Fruit fly (Drosophila melanogaster) whole organism, embryonic: ENCODE measurements around the gene CG13021.
A peak's percentile ranks its signal among the peaks of the same experiment; 100 is the strongest.

Experiments
- ATbp ChIP-seq: fragments of 200-800 bp; sonication (Bioruptor generic); optimal IDR thresholded peaks from 2 replicates; lab custom pipeline; 2017; ENCODE audit warnings: missing biosample characterization, mild to moderate bottlenecking, missing genetic modification characterization, missing genetic modification reagents
- CG10274 ChIP-seq: fragments of 200-800 bp; sonication (Bioruptor generic); optimal IDR thresholded peaks from 3 replicates; lab custom pipeline; 2017; ENCODE audit warnings: missing biosample characterization, mild to moderate bottlenecking, missing genetic modification characterization
- CG10565 ChIP-seq: fragments of 200-800 bp; sonication (Bioruptor generic); optimal IDR thresholded peaks from 3 replicates; lab custom pipeline; 2016; ENCODE audit warnings: missing biosample characterization, mild to moderate bottlenecking, missing genetic modification characterization
- CG11696 ChIP-seq: fragments of 200-800 bp; sonication (Bioruptor generic); IDR thresholded peaks from 2 replicates; pipeline ENCODE4 v1.3.6; 2022; ENCODE audit warnings: missing biosample characterization, missing genetic modification characterization
- CG13296 ChIP-seq: fragments of 200-800 bp; sonication (Bioruptor generic); optimal IDR thresholded peaks from 3 replicates; lab custom pipeline; 2018; ENCODE audit warnings: missing biosample characterization, mild to moderate bottlenecking, missing genetic modification characterization
- CG14014 ChIP-seq: fragments of 200-800 bp; sonication (Bioruptor generic); IDR thresholded peaks from 2 replicates; pipeline ENCODE4 v1.3.6; 2022; ENCODE audit warnings: missing biosample characterization, missing genetic modification characterization
- CG14965 ChIP-seq: fragments of 200-800 bp; sonication (Bioruptor generic); optimal IDR thresholded peaks from 2 replicates; lab custom pipeline; 2016; ENCODE audit warnings: missing biosample characterization, missing genetic modification characterization, borderline replicate concordance
- CG15011 ChIP-seq: fragments of 200-800 bp; sonication (Bioruptor generic); optimal IDR thresholded peaks from 3 replicates; lab custom pipeline; 2018; ENCODE audit warnings: missing biosample characterization, mild to moderate bottlenecking, missing genetic modification characterization
- CG15073 ChIP-seq: fragments of 200-800 bp; sonication (Bioruptor generic); optimal IDR thresholded peaks from 2 replicates; lab custom pipeline; 2016; ENCODE audit warnings: missing biosample characterization, missing genetic modification characterization
- CG1602 ChIP-seq: fragments of 200-800 bp; sonication (Bioruptor generic); optimal IDR thresholded peaks from 3 replicates; lab custom pipeline; 2016; ENCODE audit warnings: missing biosample characterization, missing genetic modification characterization
- CG17361 ChIP-seq: fragments of 200-800 bp; sonication (Bioruptor generic); IDR thresholded peaks from 3 replicates; pipeline ENCODE4 v1.3.6; 2022; ENCODE audit warnings: missing biosample characterization, missing genetic modification characterization
- CG17802 ChIP-seq: fragments of 200-800 bp; sonication (Bioruptor generic); optimal IDR thresholded peaks from 2 replicates; lab custom pipeline; 2018; ENCODE audit warnings: missing biosample characterization, mild to moderate bottlenecking, missing genetic modification characterization, moderate library complexity
- CG2202 ChIP-seq: fragments of 200-800 bp; sonication (Bioruptor generic); optimal IDR thresholded peaks from 2 replicates; lab custom pipeline; 2018; ENCODE audit warnings: missing biosample characterization, mild to moderate bottlenecking, missing genetic modification characterization
- CG30403 ChIP-seq: fragments of 200-800 bp; sonication (Bioruptor generic); optimal IDR thresholded peaks from 3 replicates; lab custom pipeline; 2016; ENCODE audit warnings: missing biosample characterization, missing genetic modification characterization
- CG33557 ChIP-seq: fragments of 200-800 bp; sonication (Bioruptor generic); optimal IDR thresholded peaks from 2 replicates; lab custom pipeline; 2019; ENCODE audit warnings: missing biosample characterization, mild to moderate bottlenecking, missing genetic modification characterization, moderate library complexity
- CG3838 ChIP-seq: fragments of 200-800 bp; sonication (Bioruptor generic); optimal IDR thresholded peaks from 3 replicates; lab custom pipeline; 2016; ENCODE audit warnings: missing biosample characterization, missing genetic modification characterization
- CG42726 ChIP-seq: fragments of 200-800 bp; sonication (Bioruptor generic); IDR thresholded peaks from 2 replicates; pipeline ENCODE4 v1.3.6; 2022; ENCODE audit warnings: missing biosample characterization, missing genetic modification characterization; ENCODE audit not compliant: partially characterized antibody
- CG4404 ChIP-seq: fragments of 200-800 bp; sonication (Bioruptor generic); IDR thresholded peaks from 2 replicates; pipeline ENCODE4 v1.3.6; 2022; ENCODE audit warnings: missing biosample characterization, missing genetic modification characterization
- CG5180 ChIP-seq: fragments of 200-800 bp; sonication (Bioruptor generic); optimal IDR thresholded peaks from 3 replicates; lab custom pipeline; 2017; ENCODE audit warnings: missing biosample characterization, missing genetic modification characterization, mild to moderate bottlenecking, moderate library complexity, missing genetic modification reagents
- CG6272 ChIP-seq: fragments of 200-800 bp; sonication (Bioruptor generic); IDR thresholded peaks from 2 replicates; pipeline ENCODE4 v1.3.6; 2022; ENCODE audit warnings: missing biosample characterization, missing genetic modification characterization
- CG7372 ChIP-seq: fragments of 200-800 bp; sonication (Bioruptor generic); IDR thresholded peaks from 2 replicates; pipeline ENCODE4 v1.3.6; 2022; ENCODE audit warnings: missing biosample characterization, missing genetic modification characterization
- CG7839 ChIP-seq: fragments of 200-800 bp; sonication (Bioruptor generic); optimal IDR thresholded peaks from 3 replicates; lab custom pipeline; 2018; ENCODE audit warnings: missing biosample characterization, mild to moderate bottlenecking, missing genetic modification characterization, moderate library complexity
- CG8765 ChIP-seq: fragments of 200-800 bp; sonication (Bioruptor generic); IDR thresholded peaks from 2 replicates; pipeline ENCODE4 v1.3.6; 2022; ENCODE audit warnings: missing biosample characterization, missing genetic modification characterization
- CG8944 ChIP-seq: fragments of 200-800 bp; sonication (Bioruptor generic); optimal IDR thresholded peaks from 3 replicates; lab custom pipeline; 2016; ENCODE audit warnings: missing biosample characterization, missing genetic modification characterization
- CG9817 ChIP-seq: fragments of 200-800 bp; sonication (Bioruptor generic); optimal IDR thresholded peaks from 2 replicates; lab custom pipeline; 2018; ENCODE audit warnings: missing biosample characterization, mild to moderate bottlenecking, missing genetic modification characterization, moderate library complexity
- Dek ChIP-seq: fragments of 200-800 bp; sonication (Bioruptor generic); optimal IDR thresholded peaks from 3 replicates; lab custom pipeline; 2019; ENCODE audit warnings: missing biosample characterization, mild to moderate bottlenecking, missing genetic modification characterization, moderate library complexity
- Dip3 ChIP-seq: fragments of 200-800 bp; sonication (Bioruptor generic); optimal IDR thresholded peaks from 3 replicates; lab custom pipeline; 2016; ENCODE audit warnings: missing biosample characterization, missing genetic modification characterization
- Dref ChIP-seq: fragments of 200-800 bp; sonication (Bioruptor generic); IDR thresholded peaks from 2 replicates; pipeline ENCODE4 v1.3.6; 2022; ENCODE audit warnings: missing biosample characterization, missing genetic modification characterization
- HLHmδ ChIP-seq: fragments of 200-800 bp; sonication (Bioruptor generic); optimal IDR thresholded peaks from 2 replicates; lab custom pipeline; 2018; ENCODE audit warnings: missing biosample characterization, mild to moderate bottlenecking, missing genetic modification characterization, moderate library complexity
- Hand ChIP-seq: fragments of 200-800 bp; sonication (Bioruptor generic); optimal IDR thresholded peaks from 2 replicates; lab custom pipeline; 2017; ENCODE audit warnings: mild to moderate bottlenecking, missing biosample characterization, missing genetic modification reagents, missing genetic modification characterization
- Hr3 ChIP-seq: fragments of 200-800 bp; sonication (Bioruptor generic); optimal IDR thresholded peaks from 3 replicates; lab custom pipeline; 2016; ENCODE audit warnings: missing biosample characterization, missing genetic modification characterization
- Hr78 ChIP-seq, 2 experiments: fragments of 200-800 bp in 1 of 2; fragments of >200 bp in 1 of 2; sonication (Bioruptor generic) in 1 of 2; optimal IDR thresholded peaks; 2 replicates each; lab custom pipeline; 2017 to 2019; ENCODE audit warnings: missing biosample characterization in 2 of 2, missing genetic modification characterization in 2 of 2, mild to moderate bottlenecking in 1 of 2, moderate library complexity in 1 of 2
- Lpt ChIP-seq: fragments of >200 bp; optimal IDR thresholded peaks from 2 replicates; lab custom pipeline; 2018; ENCODE audit warnings: missing biosample characterization, missing genetic modification characterization
- Pdp1 ChIP-seq, 2 experiments: fragments of 200-800 bp; sonication (Bioruptor generic); optimal IDR thresholded peaks; 3 replicates each; lab custom pipeline; 2016; ENCODE audit warnings: missing biosample characterization in 2 of 2, missing genetic modification characterization in 2 of 2, mild to moderate bottlenecking in 1 of 2, moderate library complexity in 1 of 2
- Ptx1 ChIP-seq: fragments of 200-800 bp; sonication (Bioruptor generic); IDR thresholded peaks from 2 replicates; pipeline ENCODE4 v1.3.6; 2022; ENCODE audit warnings: missing biosample characterization, missing genetic modification characterization
- Xrp1 ChIP-seq: fragments of 200-800 bp; sonication (Bioruptor generic); IDR thresholded peaks from 2 replicates; pipeline ENCODE4 v1.3.6; 2022; ENCODE audit warnings: missing biosample characterization, missing genetic modification characterization
- bbx ChIP-seq: fragments of 200-800 bp; sonication (Bioruptor generic); IDR thresholded peaks from 2 replicates; pipeline ENCODE4 v1.3.6; 2022; ENCODE audit warnings: missing biosample characterization, missing genetic modification characterization; ENCODE audit not compliant: partially characterized antibody
- esg ChIP-seq: fragments of 200-800 bp; sonication (Bioruptor generic); conservative IDR thresholded peaks from 2 replicates; pipeline ENCODE4 v1.3.6; 2022; ENCODE audit warnings: missing biosample characterization, missing genetic modification characterization
- ftz-f1 ChIP-seq: fragments of 200-800 bp; sonication (Bioruptor generic); optimal IDR thresholded peaks from 2 replicates; lab custom pipeline; 2016; ENCODE audit warnings: missing biosample characterization, missing genetic modification characterization
- hb ChIP-seq: fragments of 200-800 bp; sonication (Bioruptor generic); IDR thresholded peaks from 3 replicates; pipeline ENCODE4 v1.3.6; 2022; ENCODE audit warnings: missing biosample characterization, missing genetic modification characterization; ENCODE audit not compliant: partially characterized antibody
- hkb ChIP-seq, 2 experiments: fragments of 200-800 bp in 1 of 2; fragments of >200 bp in 1 of 2; sonication (Bioruptor generic) in 1 of 2; IDR thresholded peaks in 1 of 2; optimal IDR thresholded peaks in 1 of 2; 2 replicates each; pipeline versions ENCODE4 v1.3.6 to Lab custom; 2017 to 2022; ENCODE audit warnings: missing biosample characterization in 1 of 2, missing genetic modification characterization in 1 of 2
- inv ChIP-seq: fragments of 200-800 bp; sonication (Bioruptor generic); IDR thresholded peaks from 2 replicates; pipeline ENCODE4 v1.3.6; 2022; ENCODE audit warnings: missing biosample characterization, missing genetic modification characterization; ENCODE audit not compliant: partially characterized antibody
- sim ChIP-seq: fragments of 200-800 bp; sonication (Bioruptor generic); IDR thresholded peaks from 2 replicates; pipeline ENCODE4 v1.3.6; 2022; ENCODE audit warnings: missing biosample characterization, missing genetic modification characterization
- sisA ChIP-seq: fragments of 200-800 bp; sonication (Bioruptor generic); IDR thresholded peaks from 2 replicates; pipeline ENCODE4 v1.3.6; 2022; ENCODE audit warnings: missing biosample characterization, missing genetic modification characterization
- tgo ChIP-seq: fragments of 200-800 bp; sonication (Bioruptor generic); IDR thresholded peaks from 3 replicates; pipeline ENCODE4 v1.3.6; 2022; ENCODE audit warnings: missing biosample characterization, missing genetic modification characterization
- unpg ChIP-seq: fragments of 200-800 bp; sonication (Bioruptor generic); optimal IDR thresholded peaks from 3 replicates; lab custom pipeline; 2018; ENCODE audit warnings: missing biosample characterization, mild to moderate bottlenecking, missing genetic modification characterization, moderate library complexity
- wdn ChIP-seq: fragments of 200-800 bp; sonication (Bioruptor generic); IDR thresholded peaks from 2 replicates; pipeline ENCODE4 v1.3.6; 2022; ENCODE audit warnings: missing biosample characterization, missing genetic modification characterization

CG13021 gene

DNA sequence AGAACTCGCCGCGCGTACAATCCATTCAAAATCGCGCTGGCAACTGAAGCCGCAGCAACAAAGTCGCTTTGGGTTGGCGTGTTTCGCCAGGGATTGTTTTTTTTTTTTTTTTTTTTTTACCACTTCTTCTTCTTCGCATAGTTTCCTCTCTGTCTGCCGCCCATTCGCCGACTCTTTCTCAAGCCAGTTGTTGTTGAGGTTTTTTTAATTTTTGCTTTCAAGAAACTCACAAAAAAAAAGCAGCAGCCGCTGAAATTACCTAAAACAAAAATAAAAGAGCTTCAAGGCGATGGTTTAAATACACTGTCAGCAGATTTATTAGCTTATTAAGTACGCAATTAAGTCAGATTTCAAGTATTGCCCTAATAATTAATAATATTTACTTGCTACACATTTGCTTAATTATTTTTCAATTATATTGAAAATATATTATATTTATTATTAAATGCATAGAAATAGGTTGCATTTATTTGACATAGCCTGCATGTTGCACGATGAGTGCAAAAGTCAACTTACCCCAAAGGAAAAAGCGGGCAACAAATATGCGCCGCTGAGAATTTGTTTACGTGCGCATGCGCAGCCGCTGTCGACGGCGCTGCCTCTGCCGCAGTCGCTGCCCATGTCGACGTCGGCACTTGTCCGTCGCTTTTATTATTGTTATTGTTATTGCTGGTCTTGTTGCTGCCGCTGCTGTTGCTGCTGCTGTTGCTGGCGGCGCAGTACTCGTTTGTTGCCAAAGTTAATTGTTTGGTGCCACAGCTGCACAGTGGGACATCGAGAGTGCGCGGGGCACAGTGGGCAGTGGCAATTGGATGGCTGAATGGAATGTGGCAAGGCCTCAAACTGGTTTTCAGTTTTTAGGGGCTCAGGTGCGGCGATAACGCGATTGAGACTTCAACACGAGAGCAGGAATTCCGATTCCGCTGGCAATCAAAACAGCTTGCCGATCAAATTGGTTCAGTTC lies 39.4 kb upstream of the CG13021 start, which contains the start of gene CG12206 (continued):
- TF ChIP-seq CG6272 (no peak), Hr78 (GFP tag; optimal IDR thresholded peaks at IDR 0.05; lab: Kevin White, UChicago) (no peak), CG15073 (GFP tag; lab: Kevin White, UChicago) (no peak), CG42726 (no peak), CG30403 (peak; percentile 45), CG4404 (GFP tag; lab: Robert Waterston, UW) (peak; percentile 27; the same call in 1 of the 2 replicates), Pdp1 (GFP tag; optimal IDR thresholded peaks at IDR 0.05; lab: Kevin White, UChicago) (no peak), CG3838 (no peak), ftz-f1 (GFP tag; lab: Kevin White, UChicago) (no peak), inv (no peak), Ptx1 (GFP tag; lab: Robert Waterston, UW) (peak; percentile 74), CG10274 (GFP tag; lab: Kevin White, UChicago) (no peak), CG17802 (tag; lab: Kevin White, UChicago) (no peak), Dref (no peak), sim (GFP tag; lab: Robert Waterston, UW) (no peak), unpg (GFP tag; lab: Kevin White, UChicago) (peak; percentile 57), CG2202 (tag; lab: Kevin White, UChicago) (no peak), CG17361 (peak; percentile 79), CG5180 (GFP tag; lab: Kevin White, UChicago) (no peak), Hr3 (GFP tag; lab: Kevin White, UChicago) (peak; percentile 38), CG7372 (GFP tag; lab: Robert Waterston, UW) (no peak), CG14965 (no peak), Hand (GFP tag; lab: Kevin White, UChicago) (no peak), wdn (GFP tag; lab: Robert Waterston, UW) (no peak), CG11696 (GFP tag; lab: Robert Waterston, UW) (no peak), Xrp1 (peak; percentile 61), hb (GFP tag; lab: Robert Waterston, UW) (no peak), sisA (GFP tag; lab: Robert Waterston, UW) (peak; percentile 53), CG7839 (tag; lab: Kevin White, UChicago) (peak; percentile 79), CG10565 (GFP tag; lab: Kevin White, UChicago) (no peak), CG1602 (no peak), CG15011 (GFP tag; lab: Kevin White, UChicago) (peak; percentile 12), Dek (peak; percentile 54), bbx (no peak), Lpt (no peak), CG9817 (tag; lab: Kevin White, UChicago) (peak; percentile 46), CG8944 (GFP tag; lab: Kevin White, UChicago) (no peak), CG8765 (GFP tag; lab: Robert Waterston, UW) (no peak), hkb (optimal IDR thresholded peaks at IDR 0.05; lab: Kevin White, UChicago) (no peak), hkb (GFP tag; IDR thresholded peaks at IDR 0.05; lab: Robert Waterston, UW) (peak; percentile 61; the same call in 1 of the 2 replicates), Dip3 (GFP tag; lab: Kevin White, UChicago) (no peak), CG33557 (GFP tag; lab: Kevin White, UChicago) (no peak), HLHmδ (GFP tag; lab: Kevin White, UChicago) (no peak), esg (GFP tag; lab: Robert Waterston, UW) (peak; percentile 32; the same call in 1 of the 2 replicates), tgo (peak; percentile 58; the same call in 2 of the 3 replicates), CG13296 (GFP tag; lab: Kevin White, UChicago) (peak; percentile 56), ATbp (GFP tag; lab: Kevin White, UChicago) (peak; percentile 52), CG14014 (peak; percentile 25; the same call in 1 of the 2 replicates)
